Worm (Caenorhabditis elegans) whole organism, early embryonic: ENCODE data around the gene srxa-15.

Experiments used
- B0310.2 ChIP-seq: sonication (generic microtip); optimal IDR thresholded peaks from 2 replicates; lab custom pipeline; 2016; ENCODE audit warnings: mild to moderate bottlenecking, missing genetic modification characterization, missing compliant biosample characterization
- aly-1 ChIP-seq: sonication (generic microtip); optimal IDR thresholded peaks from 2 replicates; lab custom pipeline; 2016; ENCODE audit warnings: missing genetic modification characterization, missing compliant biosample characterization
- ama-1 ChIP-seq: fragments of 150-350 bp; optimal IDR thresholded peaks from 2 replicates; lab custom pipeline; 2014
- ceh-13 ChIP-seq: fragments of 200-800 bp; sonication (Bioruptor generic); optimal IDR thresholded peaks from 2 replicates; lab custom pipeline; 2018; ENCODE audit warnings: mild to moderate bottlenecking, missing genetic modification characterization, missing compliant biosample characterization
- ceh-36 ChIP-seq: sonication (generic microtip); optimal IDR thresholded peaks from 2 replicates; lab custom pipeline; 2016; ENCODE audit warnings: missing genetic modification characterization, inconsistent platforms, missing compliant biosample characterization
- ets-7 ChIP-seq: sonication (generic microtip); optimal IDR thresholded peaks from 2 replicates; lab custom pipeline; 2016; ENCODE audit warnings: missing genotype, missing genetic modification characterization, missing compliant biosample characterization
- flt-1 ChIP-seq: fragments of 200-800 bp; sonication (Bioruptor generic); IDR thresholded peaks from 2 replicates; pipeline ENCODE4 v1.3.6; 2022; ENCODE audit warnings: missing genetic modification characterization, missing compliant biosample characterization
- hnd-1 ChIP-seq: sonication (generic microtip); optimal IDR thresholded peaks from 2 replicates; lab custom pipeline; 2016; ENCODE audit warnings: missing genetic modification characterization, missing compliant biosample characterization
- pes-1 ChIP-seq: fragments of 200-800 bp; sonication (Bioruptor generic); IDR thresholded peaks from 2 replicates; pipeline ENCODE4 v1.3.6; 2022; ENCODE audit warnings: missing genetic modification reagents, missing genetic modification characterization, missing compliant biosample characterization
- scrt-1 ChIP-seq: fragments of 200-800 bp; sonication (Bioruptor generic); IDR thresholded peaks from 2 replicates; pipeline ENCODE4 v1.3.6; 2022; ENCODE audit warnings: missing genetic modification characterization, missing compliant biosample characterization

DNA sequence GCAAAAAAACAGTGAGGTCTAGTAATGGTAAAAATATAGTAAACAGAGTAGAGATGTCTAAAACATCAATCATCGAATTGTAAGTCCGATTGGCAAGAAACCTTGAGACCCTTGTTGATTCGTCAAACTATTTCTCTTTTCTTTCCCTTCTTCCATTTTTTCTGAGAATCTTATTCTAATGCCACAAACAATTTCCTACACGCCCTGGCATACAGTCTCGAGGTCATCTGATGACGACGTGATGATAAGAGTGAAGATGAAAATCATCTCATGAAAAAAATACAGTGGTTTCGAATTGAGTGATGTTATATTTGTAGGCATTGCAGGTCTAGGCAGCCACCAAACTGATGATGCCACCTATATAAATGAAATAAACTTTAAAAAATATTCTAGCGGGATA lies 50.9 kb downstream of the srxa-15 start:
- no peak for TF ChIP-seq scrt-1 (GFP tag; lab: Robert Waterston, UW)
- TF ChIP-seq ceh-13, result no peak
- no peak for TF ChIP-seq flt-1 (GFP tag; lab: Robert Waterston, UW)
- no peak for TF ChIP-seq ama-1 (lab: Kevin White, UChicago)
- TF ChIP-seq hnd-1 (tag; lab: Kevin White, UChicago), result no peak
- no peak for TF ChIP-seq ets-7 (tag; lab: Kevin White, UChicago)
- no peak for TF ChIP-seq pes-1 (GFP tag; lab: Robert Waterston, UW)
- no peak for TF ChIP-seq aly-1 (tag; lab: Kevin White, UChicago)
- no peak for TF ChIP-seq ceh-36 (tag; lab: Kevin White, UChicago)
- no peak for TF ChIP-seq B0310.2 (tag; lab: Kevin White, UChicago)
